Worm (Caenorhabditis elegans) whole organism, L4 larva: Measurements from ENCODE around the gene C08F11.17.

Experiments
- daf-19 ChIP-seq: fragments of 200-800 bp; sonication (Bioruptor generic); conservative IDR thresholded peaks from 2 replicates; pipeline ENCODE4 v1.3.6; 2022; ENCODE audit warnings: missing genetic modification characterization, missing compliant biosample characterization
- madf-5 ChIP-seq, 2 experiments: fragments of 200-800 bp; sonication (Bioruptor generic); IDR thresholded peaks; 2 replicates each; pipeline ENCODE4 v1.3.6; 2022; ENCODE audit warnings: missing compliant biosample characterization in 2 of 2, missing genetic modification characterization in 2 of 2
- nhr-6 ChIP-seq: fragments of 150-350 bp; optimal IDR thresholded peaks from 2 replicates; lab custom pipeline; 2014; ENCODE audit warnings: missing biosample characterization, missing genetic modification characterization

DNA sequence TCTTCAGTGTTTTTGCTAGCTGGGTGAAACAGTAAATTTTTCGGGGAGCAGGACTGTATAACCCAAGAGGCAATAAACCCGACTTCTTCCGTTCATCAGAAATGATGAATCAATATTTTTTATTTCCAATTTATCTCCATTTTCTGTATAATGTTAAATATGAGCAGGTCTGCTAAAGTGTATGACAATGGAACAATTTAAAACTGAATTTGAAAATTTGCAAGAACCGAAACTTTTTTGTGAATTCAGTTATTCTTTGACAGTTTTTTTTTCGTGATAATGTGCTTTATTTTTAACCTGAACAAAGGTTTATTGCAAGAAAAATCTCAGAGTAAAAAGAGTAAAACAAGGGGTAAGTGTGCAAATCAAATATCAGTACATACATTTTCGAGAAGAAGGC, 14.9 kb upstream of the C08F11.17 start:
- no peak for TF ChIP-seq madf-5 (GFP tag; IDR thresholded peaks at IDR 0.05; lab: Robert Waterston, UW)
- TF ChIP-seq daf-19 (GFP tag; lab: Robert Waterston, UW), result no peak
- no peak for TF ChIP-seq nhr-6 (tag; lab: Kevin White, UChicago)
